Fruit fly (Drosophila melanogaster): Measurements from ENCODE around the gene ND-B22.

Gene ND-B22

dm6 chr2L:13368940-13369339 is 2.0 kb downstream of the ND-B22 start, which contains the start of gene CG31855 (continued):
- TF ChIP-seq Met (GFP tag; optimal IDR thresholded peaks at IDR 0.05) (peak; percentile 87), CG8319 (GFP tag; optimal IDR thresholded peaks at IDR 0.05) (peak; percentile 61), CG15336 (GFP tag; IDR thresholded peaks at IDR 0.05) (peak; percentile 72), Ets21C (GFP tag; optimal IDR thresholded peaks at IDR 0.05) (peak; percentile 65), Sox14 (GFP tag; optimal IDR thresholded peaks at IDR 0.05) (peak; percentile 85), esn (GFP tag; optimal IDR thresholded peaks at IDR 0.05) (peak; percentile 91), vri (GFP tag; optimal IDR thresholded peaks at IDR 0.05) (no peak), CG6792 (GFP tag; optimal IDR thresholded peaks at IDR 0.05) (peak; percentile 79), CG8632 (GFP tag; optimal IDR thresholded peaks at IDR 0.05) (peak; percentile 74), Eip75B (GFP tag; optimal IDR thresholded peaks at IDR 0.05) (peak; percentile 77), Eip93F (GFP tag; optimal IDR thresholded peaks at IDR 0.05) (peak; percentile 58), CG11902 (GFP tag; optimal IDR thresholded peaks at IDR 0.05) (peak; percentile 52), Blimp-1 (GFP tag; optimal IDR thresholded peaks at IDR 0.05) (peak; percentile 43), fd59A (GFP tag; optimal IDR thresholded peaks at IDR 0.05) (peak; percentile 27), acj6 (GFP tag; optimal IDR thresholded peaks at IDR 0.05) (peak; percentile 83), CG6163 (GFP tag; IDR thresholded peaks at IDR 0.05) (peak; percentile 62; the same call in 2 of the 3 replicates), eg (GFP tag; IDR thresholded peaks at IDR 0.05) (peak; percentile 80), Hr39 (GFP tag; optimal IDR thresholded peaks at IDR 0.05) (peak; percentile 75)

dm6 chr2L:13367378-13367777 is 3.5 kb downstream of the ND-B22 start, which contains the start of gene Tap42:
TSS of gene Tap42 (plus strand) at chr2L:13367617.
- no peak for TF ChIP-seq fd85E (GFP tag; optimal IDR thresholded peaks at IDR 0.05)
- TF ChIP-seq Smox (GFP tag; optimal IDR thresholded peaks at IDR 0.05), result peak; percentile 37
- no peak for TF ChIP-seq CG10631 (GFP tag; optimal IDR thresholded peaks at IDR 0.05)
- TF ChIP-seq Gug (GFP tag; IDR thresholded peaks at IDR 0.05), result no peak
- TF ChIP-seq lz (GFP tag; optimal IDR thresholded peaks at IDR 0.05), result peak; percentile 5
- TF ChIP-seq Met (GFP tag; optimal IDR thresholded peaks at IDR 0.05), result no peak
- no peak for TF ChIP-seq CG11294 (GFP tag; IDR thresholded peaks at IDR 0.05)
- peak; percentile 25 for TF ChIP-seq Hr4 (GFP tag; optimal IDR thresholded peaks at IDR 0.05)
- TF ChIP-seq dac (GFP tag; optimal IDR thresholded peaks at IDR 0.05), result no peak
- no peak for TF ChIP-seq CG11762 (GFP tag; optimal IDR thresholded peaks at IDR 0.05; ENCODE audit: insufficient read depth)
- TF ChIP-seq fkh (GFP tag; optimal IDR thresholded peaks at IDR 0.05), result no peak
- peak; percentile 24 for TF ChIP-seq acj6 (GFP tag; optimal IDR thresholded peaks at IDR 0.05)
- TF ChIP-seq esn (GFP tag; optimal IDR thresholded peaks at IDR 0.05), result peak; percentile 45
- peak; percentile 3 for TF ChIP-seq CG3032 (tag; optimal IDR thresholded peaks at IDR 0.05)
- peak; percentile 34 for TF ChIP-seq Eip93F (GFP tag; optimal IDR thresholded peaks at IDR 0.05)
- peak; percentile 79 for TF ChIP-seq Eip78C (GFP tag)
- TF ChIP-seq CG16779 (tag; optimal IDR thresholded peaks at IDR 0.05), result no peak
- no peak for TF ChIP-seq achi (GFP tag; optimal IDR thresholded peaks at IDR 0.05)
- TF ChIP-seq CG6276 (GFP tag; optimal IDR thresholded peaks at IDR 0.05), result no peak
- TF ChIP-seq CG9139 (GFP tag; optimal IDR thresholded peaks at IDR 0.05), result no peak
- TF ChIP-seq pdm3 (GFP tag; optimal IDR thresholded peaks at IDR 0.05), result peak; percentile 25
- TF ChIP-seq CG8319 (GFP tag; optimal IDR thresholded peaks at IDR 0.05), result no peak
- TF ChIP-seq Lpt (GFP tag; optimal IDR thresholded peaks at IDR 0.05), result no peak
- TF ChIP-seq cyc (GFP tag; optimal IDR thresholded peaks at IDR 0.05), result peak; percentile 9
- TF ChIP-seq CG1621 (tag; optimal IDR thresholded peaks at IDR 0.05), result no peak
- no peak for TF ChIP-seq CG10669 (GFP tag; optimal IDR thresholded peaks at IDR 0.05)

dm6 chr2L:13366109-13366747 is 4.7 kb downstream of the ND-B22 start, which contains the start of the genes Nnp-1 and Grx3:
TSS of gene Nnp-1 (minus strand) at chr2L:13366189.
TSS of gene Grx3 (plus strand) at chr2L:13366447.
- no peak for TF ChIP-seq fkh (GFP tag; optimal IDR thresholded peaks at IDR 0.05)
- TF ChIP-seq Met (GFP tag; optimal IDR thresholded peaks at IDR 0.05), result no peak
- no peak for TF ChIP-seq salr (GFP tag; optimal IDR thresholded peaks at IDR 0.05)
- TF ChIP-seq topi (GFP tag; optimal IDR thresholded peaks at IDR 0.05), result no peak
- no peak for TF ChIP-seq Sox14 (GFP tag; optimal IDR thresholded peaks at IDR 0.05)
- TF ChIP-seq acj6 (GFP tag; optimal IDR thresholded peaks at IDR 0.05), result peak; percentile 59
- no peak for TF ChIP-seq Eip93F (GFP tag; optimal IDR thresholded peaks at IDR 0.05)
- peak; percentile 22 for TF ChIP-seq CG8319 (GFP tag; optimal IDR thresholded peaks at IDR 0.05)
- no peak for TF ChIP-seq ss (GFP tag; optimal IDR thresholded peaks at IDR 0.05)
- no peak for TF ChIP-seq CG4318 (GFP tag; optimal IDR thresholded peaks at IDR 0.05)
- TF ChIP-seq CG10669 (GFP tag; optimal IDR thresholded peaks at IDR 0.05), result no peak
- no peak for TF ChIP-seq pdm3 (GFP tag; optimal IDR thresholded peaks at IDR 0.05)
- TF ChIP-seq Eip78C (GFP tag), result no peak
- no peak for TF ChIP-seq fd59A (GFP tag; optimal IDR thresholded peaks at IDR 0.05)
- TF ChIP-seq dsx (GFP tag; optimal IDR thresholded peaks at IDR 0.05; ENCODE audit: poor library complexity, severe bottlenecking), result no peak
- no peak for TF ChIP-seq CG16779 (tag; optimal IDR thresholded peaks at IDR 0.05)
- TF ChIP-seq Hr4 (GFP tag; optimal IDR thresholded peaks at IDR 0.05), result no peak
- TF ChIP-seq CG31627 (GFP tag; optimal IDR thresholded peaks at IDR 0.05), result peak; percentile 27
- TF ChIP-seq svp (GFP tag), result no peak
- TF ChIP-seq Ets21C (GFP tag; optimal IDR thresholded peaks at IDR 0.05), result peak; percentile 20
- TF ChIP-seq Hr38 (GFP tag; optimal IDR thresholded peaks at IDR 0.05), result no peak
